Fruit fly (Drosophila melanogaster): ENCODE measurements around the gene p38c.

p38c gene

dm6 chr3R:24188619-24189018, 38.6 kb upstream of the p38c start, which contains the start of gene CG5515 (continued):
- TF ChIP-seq trh (GFP tag; optimal IDR thresholded peaks at IDR 0.05) (peak; percentile 61), sc (optimal IDR thresholded peaks at IDR 0.05) (no peak), sc (GFP tag; optimal IDR thresholded peaks at IDR 0.05) (peak; percentile 20), lov (optimal IDR thresholded peaks at IDR 0.05) (no peak), lov (GFP tag; IDR thresholded peaks at IDR 0.05) (peak; percentile 79; the same call in 2 of the 3 replicates), lola (GFP tag; optimal IDR thresholded peaks at IDR 0.05) (peak in 1 of 3 experiments; percentile 84), CG1024 (GFP tag; IDR thresholded peaks at IDR 0.05) (peak; percentile 51), CG17912 (GFP tag; optimal IDR thresholded peaks at IDR 0.05) (no peak), Kr (GFP tag; optimal IDR thresholded peaks at IDR 0.05) (no peak), knrl (GFP tag; IDR thresholded peaks at IDR 0.05; ENCODE audit: partially characterized antibody) (peak; percentile 89), D (optimal IDR thresholded peaks at IDR 0.05) (no peak), D (GFP tag; optimal IDR thresholded peaks at IDR 0.05) (peak; percentile 30), CG11456 (GFP tag; IDR thresholded peaks at IDR 0.05) (peak; percentile 70), CG8765 (GFP tag; IDR thresholded peaks at IDR 0.05) (peak; percentile 66), CG4404 (GFP tag; IDR thresholded peaks at IDR 0.05) (peak; percentile 76), org-1 (GFP tag; optimal IDR thresholded peaks at IDR 0.05) (no peak), rib (GFP tag; IDR thresholded peaks at IDR 0.05) (no peak)

DNA sequence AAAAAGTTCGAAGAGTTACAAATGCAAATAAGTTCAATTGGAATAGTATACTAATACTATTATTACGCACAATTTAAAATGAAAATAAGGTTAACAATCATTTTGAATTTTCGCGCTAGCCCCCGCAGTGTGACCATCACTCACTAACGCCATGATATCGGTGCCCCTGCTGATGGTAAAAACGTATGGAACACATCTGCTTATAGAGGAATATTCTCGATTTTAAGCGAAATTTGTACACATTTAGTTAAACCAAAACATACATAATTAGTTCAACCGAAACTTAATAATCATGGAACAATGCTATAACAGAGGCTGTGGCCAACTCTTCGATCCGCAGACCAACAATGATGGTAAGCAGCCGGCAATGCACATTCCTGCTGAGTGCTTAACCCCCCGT, 36.2 kb upstream of the p38c start, which contains the start of gene mora:
Gene mora (plus strand): TSS at position 172 of the 400 bp plus-strand sequence.
- TF ChIP-seq dan (GFP tag; IDR thresholded peaks at IDR 0.05) (no peak), crol (GFP tag; IDR thresholded peaks at IDR 0.05) (0 out of 2 replicates have a peak, but pooled peaks have one; percentile 32), BEAF-32 (GFP tag; optimal IDR thresholded peaks at IDR 0.05) (peak; percentile 47), bigmax (GFP tag; optimal IDR thresholded peaks at IDR 0.05) (peak; percentile 13), Hr3 (GFP tag; optimal IDR thresholded peaks at IDR 0.05) (no peak), Sry-δ (GFP tag; optimal IDR thresholded peaks at IDR 0.05) (peak; percentile 12), run (tag; optimal IDR thresholded peaks at IDR 0.05) (no peak), CG18764 (GFP tag; optimal IDR thresholded peaks at IDR 0.05) (no peak), CG2116 (GFP tag; optimal IDR thresholded peaks at IDR 0.05) (peak; percentile 50), MBD-R2 (GFP tag; IDR thresholded peaks at IDR 0.05) (peak; percentile 36; the same call in 1 of the 2 replicates), CG13287 (GFP tag; IDR thresholded peaks at IDR 0.05; ENCODE audit: partially characterized antibody) (peak; percentile 49), CG4820 (GFP tag; optimal IDR thresholded peaks at IDR 0.05) (no peak), Ets97D (GFP tag; optimal IDR thresholded peaks at IDR 0.05) (peak; percentile 17), sd (tag; optimal IDR thresholded peaks at IDR 0.05) (peak; percentile 48), gt (GFP tag; IDR thresholded peaks at IDR 0.05) (no peak), E2f2 (GFP tag; IDR thresholded peaks at IDR 0.05) (peak; percentile 95), Sin3A (optimal IDR thresholded peaks at IDR 0.05) (peak; percentile 40), phol (tag; optimal IDR thresholded peaks at IDR 0.05) (peak; percentile 15), row (GFP tag; IDR thresholded peaks at IDR 0.05) (peak; percentile 11; the same call in 1 of the 3 replicates), Xrp1 (GFP tag; IDR thresholded peaks at IDR 0.05) (no peak), CG3995 (GFP tag; optimal IDR thresholded peaks at IDR 0.05) (peak; percentile 38), amos (GFP tag; IDR thresholded peaks at IDR 0.05; ENCODE audit: partially characterized antibody) (peak; percentile 13; the same call in 1 of the 2 replicates), CG8765 (GFP tag; IDR thresholded peaks at IDR 0.05) (no peak), CG4617 (GFP tag; optimal IDR thresholded peaks at IDR 0.05; ENCODE audit: borderline replicate concordance) (peak; percentile 69), unc-4 (GFP tag; IDR thresholded peaks at IDR 0.05; ENCODE audit: partially characterized antibody) (peak; percentile 16; the same call in 1 of the 2 replicates), twi (tag; optimal IDR thresholded peaks at IDR 0.05) (peak; percentile 80), Fer1 (GFP tag; optimal IDR thresholded peaks at IDR 0.05) (no peak), Dp (GFP tag; optimal IDR thresholded peaks at IDR 0.05) (peak; percentile 93), CG9797 (GFP tag; optimal IDR thresholded peaks at IDR 0.05) (peak; percentile 86), gfzf (GFP tag; optimal IDR thresholded peaks at IDR 0.05) (peak; percentile 88), CG14710 (tag; optimal IDR thresholded peaks at IDR 0.05) (peak; percentile 40), cato (GFP tag; optimal IDR thresholded peaks at IDR 0.05; ENCODE audit: borderline replicate concordance) (no peak), Aef1 (GFP tag; IDR thresholded peaks at IDR 0.05) (no peak), Scr (GFP tag; IDR thresholded peaks at IDR 0.05; ENCODE audit: partially characterized antibody) (0 out of 2 replicates have a peak, but pooled peaks have one; percentile 28), Dll (GFP tag; IDR thresholded peaks at IDR 0.05; ENCODE audit: partially characterized antibody) (0 out of 4 replicates have a peak, but pooled peaks have one; percentile 29)

Measured in whole organism, embryonic.